Worm (Caenorhabditis elegans): ENCODE measurements around the gene sph-1.

sph-1 gene

ce11 chrIV:8170264-8170663 lies 36.9 kb upstream of the sph-1 start (continued):
- TF ChIP-seq mdl-1 (tag; optimal IDR thresholded peaks at IDR 0.05) (no peak), nhr-90 (tag; optimal IDR thresholded peaks at IDR 0.05; ENCODE audit: poor library complexity) (no peak), nhr-28 (tag; optimal IDR thresholded peaks at IDR 0.05) (no peak), efl-1 (optimal IDR thresholded peaks at IDR 0.05) (no peak), efl-1 (GFP tag; optimal IDR thresholded peaks at IDR 0.05 in 1 of 2) (peak in 1 of 2 experiments; percentile 50), ztf-11 (tag; optimal IDR thresholded peaks at IDR 0.05) (no peak), hlh-17 (GFP tag; optimal IDR thresholded peaks at IDR 0.05; ENCODE audit: borderline replicate concordance) (no peak), egl-13 (tag; optimal IDR thresholded peaks at IDR 0.05) (no peak), vab-15 (tag; optimal IDR thresholded peaks at IDR 0.05) (no peak), snu-23 (GFP tag; optimal IDR thresholded peaks at IDR 0.05) (peak; percentile 36), ceh-88 (GFP tag; IDR thresholded peaks at IDR 0.05) (no peak), jun-1 (tag; optimal IDR thresholded peaks at IDR 0.05) (no peak), mab-9 (GFP tag; IDR thresholded peaks at IDR 0.05) (no peak), ama-1 (optimal IDR thresholded peaks at IDR 0.05) (no peak), unc-86 (tag; optimal IDR thresholded peaks at IDR 0.05) (no peak), pag-3 (tag; optimal IDR thresholded peaks at IDR 0.05; ENCODE audit: borderline replicate concordance, insufficient read depth) (no peak), ceh-8 (GFP tag; optimal IDR thresholded peaks at IDR 0.05) (no peak), lin-35 (GFP tag; optimal IDR thresholded peaks at IDR 0.05) (no peak), lsy-2 (tag; optimal IDR thresholded peaks at IDR 0.05) (peak in 1 of 2 experiments; percentile 14), nhr-84 (tag; optimal IDR thresholded peaks at IDR 0.05) (no peak), mep-1 (tag; optimal IDR thresholded peaks at IDR 0.05) (peak; percentile 31), efl-3 (GFP tag; optimal IDR thresholded peaks at IDR 0.05) (no peak), ces-1 (GFP tag; optimal IDR thresholded peaks at IDR 0.05) (no peak), nhr-11 (tag; optimal IDR thresholded peaks at IDR 0.05) (no peak), C34B4.2 (tag; optimal IDR thresholded peaks at IDR 0.05) (no peak), skn-1 (tag; optimal IDR thresholded peaks at IDR 0.05) (peak; percentile 10), nhr-19 (GFP tag; conservative IDR thresholded peaks at IDR 0.05) (no peak), egl-27 (tag; optimal IDR thresholded peaks at IDR 0.05) (no peak), snpc-4 (tag; optimal IDR thresholded peaks at IDR 0.05) (no peak), zip-4 (GFP tag; optimal IDR thresholded peaks at IDR 0.05) (no peak), elt-2 (tag; optimal IDR thresholded peaks at IDR 0.05) (no peak), isw-1 (GFP tag; IDR thresholded peaks at IDR 0.05) (no peak), unc-62 (GFP tag; optimal IDR thresholded peaks at IDR 0.05) (no peak), unc-30 (tag; optimal IDR thresholded peaks at IDR 0.05) (no peak), nhr-71 (tag; optimal IDR thresholded peaks at IDR 0.05) (no peak)

DNA sequence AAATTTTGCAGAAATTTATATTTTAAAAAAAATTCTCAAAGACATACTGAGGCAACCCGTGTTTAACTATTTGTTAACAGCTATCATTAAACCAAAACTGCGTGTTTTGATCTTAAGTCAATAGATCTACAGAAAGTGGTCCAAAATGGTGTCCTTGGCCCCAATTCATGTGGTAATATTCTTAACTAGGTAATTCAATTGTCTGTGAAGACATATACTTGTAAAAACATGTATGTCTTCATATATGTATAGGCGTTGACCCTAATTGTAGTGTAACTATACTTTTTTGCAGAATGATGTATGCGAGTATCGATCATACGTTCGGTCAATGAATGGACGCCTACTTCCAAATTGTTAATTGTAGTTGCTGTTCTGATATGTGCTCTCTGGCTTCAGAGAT lies 36.3 kb upstream of the sph-1 start, which contains the start of gene C07G1.15:
C07G1.15 (plus strand) TSS at position 301 of the 400 bp plus-strand sequence.
- TF ChIP-seq hlh-17 (GFP tag; optimal IDR thresholded peaks at IDR 0.05; ENCODE audit: borderline replicate concordance) (no peak), elt-3 (tag; optimal IDR thresholded peaks at IDR 0.05) (no peak), fkh-8 (tag; optimal IDR thresholded peaks at IDR 0.05) (no peak), lin-15B (tag; optimal IDR thresholded peaks at IDR 0.05) (no peak), tlp-1 (tag; optimal IDR thresholded peaks at IDR 0.05) (no peak), lin-35 (GFP tag; optimal IDR thresholded peaks at IDR 0.05) (no peak), lin-14 (GFP tag; optimal IDR thresholded peaks at IDR 0.05) (no peak), fkh-4 (tag; optimal IDR thresholded peaks at IDR 0.05; ENCODE audit: borderline replicate concordance) (no peak), F16B12.6 (tag; optimal IDR thresholded peaks at IDR 0.05) (no peak), ets-5 (GFP tag; IDR thresholded peaks at IDR 0.05) (no peak), blmp-1 (tag; optimal IDR thresholded peaks at IDR 0.05) (no peak), unc-130 (tag; optimal IDR thresholded peaks at IDR 0.05) (no peak), zag-1 (tag; optimal IDR thresholded peaks at IDR 0.05) (no peak), ztf-4 (tag; optimal IDR thresholded peaks at IDR 0.05) (no peak), nhr-237 (tag; optimal IDR thresholded peaks at IDR 0.05) (no peak), ceh-82 (tag; optimal IDR thresholded peaks at IDR 0.05) (no peak), ceh-8 (GFP tag; optimal IDR thresholded peaks at IDR 0.05) (no peak), pax-3 (tag; optimal IDR thresholded peaks at IDR 0.05) (no peak), lir-3 (tag; optimal IDR thresholded peaks at IDR 0.05; ENCODE audit: poor library complexity) (no peak)
